Fruit fly (Drosophila melanogaster) whole organism, embryonic: ENCODE data around the gene TwdlE.

Experiments
- Asciz ChIP-seq: fragments of 200-800 bp; sonication (Bioruptor generic); optimal IDR thresholded peaks from 2 replicates; lab custom pipeline; 2017; ENCODE audit warnings: missing biosample characterization, mild to moderate bottlenecking, missing genetic modification characterization, missing genetic modification reagents
- CG10366 ChIP-seq: fragments of 200-800 bp; sonication (Bioruptor generic); IDR thresholded peaks from 2 replicates; pipeline ENCODE4 v1.3.6; 2022; ENCODE audit warnings: missing biosample characterization, missing genetic modification characterization
- CG10654 ChIP-seq: fragments of 200-800 bp; sonication (Bioruptor generic); optimal IDR thresholded peaks from 2 replicates; lab custom pipeline; 2016; ENCODE audit warnings: missing biosample characterization, missing genetic modification characterization
- CG11247 ChIP-seq: fragments of 200-800 bp; sonication (Bioruptor generic); IDR thresholded peaks from 2 replicates; pipeline ENCODE4 v1.3.6; 2022; ENCODE audit warnings: missing biosample characterization, missing genetic modification characterization
- CG12236 ChIP-seq: fragments of 200-800 bp; sonication (Bioruptor generic); optimal IDR thresholded peaks from 2 replicates; lab custom pipeline; 2016; ENCODE audit warnings: missing biosample characterization, missing genetic modification characterization
- CG12299 ChIP-seq: fragments of 200-800 bp; sonication (Bioruptor generic); optimal IDR thresholded peaks from 2 replicates; lab custom pipeline; 2018; ENCODE audit warnings: missing biosample characterization, mild to moderate bottlenecking, missing genetic modification characterization
- CG1529 ChIP-seq: fragments of 200-800 bp; sonication (Bioruptor generic); optimal IDR thresholded peaks from 3 replicates; lab custom pipeline; 2018; ENCODE audit warnings: missing biosample characterization, missing genetic modification characterization
- CG17829 ChIP-seq: fragments of 200-800 bp; optimal IDR thresholded peaks from 2 replicates; lab custom pipeline; 2019; ENCODE audit warnings: missing biosample characterization, mild to moderate bottlenecking, missing genetic modification characterization, moderate library complexity
- CG2129 ChIP-seq: fragments of 200-800 bp; sonication (Bioruptor generic); IDR thresholded peaks from 2 replicates; pipeline ENCODE4 v1.3.6; 2022; ENCODE audit warnings: missing biosample characterization, missing genetic modification characterization; ENCODE audit not compliant: partially characterized antibody
- CG4328 ChIP-seq: fragments of 200-800 bp; sonication (Bioruptor generic); optimal IDR thresholded peaks from 3 replicates; lab custom pipeline; 2017; ENCODE audit warnings: missing biosample characterization, missing genetic modification reagents, missing genetic modification characterization
- CG4360 ChIP-seq: fragments of 200-800 bp; sonication (Bioruptor generic); IDR thresholded peaks from 2 replicates; pipeline ENCODE4 v1.3.6; 2022; ENCODE audit warnings: missing biosample characterization, missing genetic modification characterization
- CG7372 ChIP-seq: fragments of 200-800 bp; sonication (Bioruptor generic); IDR thresholded peaks from 2 replicates; pipeline ENCODE4 v1.3.6; 2022; ENCODE audit warnings: missing biosample characterization, missing genetic modification characterization
- CTCF ChIP-seq: fragments of 200-800 bp; sonication (Bioruptor generic); optimal IDR thresholded peaks from 2 replicates; lab custom pipeline; 2017; ENCODE audit warnings: missing biosample characterization, mild to moderate bottlenecking, missing genetic modification characterization, moderate library complexity
- Camta ChIP-seq: fragments of 200-800 bp; sonication (Bioruptor generic); optimal IDR thresholded peaks from 2 replicates; lab custom pipeline; 2016; ENCODE audit warnings: missing biosample characterization, missing genetic modification characterization
- Dip3 ChIP-seq: fragments of 200-800 bp; sonication (Bioruptor generic); optimal IDR thresholded peaks from 3 replicates; lab custom pipeline; 2016; ENCODE audit warnings: missing biosample characterization, missing genetic modification characterization
- Eip74EF ChIP-seq, 2 experiments: fragments of 200-800 bp in 1 of 2; fragments of >200 bp in 1 of 2; sonication (Bioruptor generic) in 1 of 2; optimal IDR thresholded peaks; 2 replicates each; lab custom pipeline; 2017 to 2019; ENCODE audit warnings: missing biosample characterization in 2 of 2, missing genetic modification characterization in 2 of 2, mild to moderate bottlenecking in 1 of 2, moderate library complexity in 1 of 2
- Fer1 ChIP-seq: fragments of 200-800 bp; sonication (Bioruptor generic); optimal IDR thresholded peaks from 2 replicates; lab custom pipeline; 2017; ENCODE audit warnings: missing biosample characterization, mild to moderate bottlenecking, missing genetic modification characterization
- Fer2 ChIP-seq: fragments of 200-800 bp; sonication (Bioruptor generic); optimal IDR thresholded peaks from 2 replicates; lab custom pipeline; 2018; ENCODE audit warnings: missing biosample characterization, mild to moderate bottlenecking, missing genetic modification characterization, moderate library complexity
- HLHmδ ChIP-seq: fragments of 200-800 bp; sonication (Bioruptor generic); optimal IDR thresholded peaks from 2 replicates; lab custom pipeline; 2018; ENCODE audit warnings: missing biosample characterization, mild to moderate bottlenecking, missing genetic modification characterization, moderate library complexity
- Hand ChIP-seq: fragments of 200-800 bp; sonication (Bioruptor generic); optimal IDR thresholded peaks from 2 replicates; lab custom pipeline; 2017; ENCODE audit warnings: mild to moderate bottlenecking, missing biosample characterization, missing genetic modification reagents, missing genetic modification characterization
- NC2α ChIP-seq: fragments of 200-800 bp; sonication (Bioruptor generic); optimal IDR thresholded peaks from 2 replicates; lab custom pipeline; 2016; ENCODE audit warnings: missing biosample characterization, missing genetic modification characterization
- Ravus ChIP-seq: fragments of 200-800 bp; sonication (Bioruptor generic); IDR thresholded peaks from 2 replicates; pipeline ENCODE4 v1.3.6; 2022; ENCODE audit warnings: missing biosample characterization, missing genetic modification characterization
- Spps ChIP-seq: fragments of 200-800 bp; sonication (Bioruptor generic); optimal IDR thresholded peaks from 2 replicates; lab custom pipeline; 2018; ENCODE audit warnings: missing biosample characterization, mild to moderate bottlenecking, missing genetic modification characterization
- Stat92E ChIP-seq, 3 experiments: fragments of >200 bp in 2 of 3; fragments of 200-800 bp in 1 of 3; sonication (Bioruptor generic) in 1 of 3; optimal IDR thresholded peaks; 2 replicates each; lab custom pipeline; 2017 to 2019; ENCODE audit warnings: missing biosample characterization in 3 of 3, missing genetic modification characterization in 3 of 3, mild to moderate bottlenecking in 1 of 3, moderate library complexity in 1 of 3
- Xrp1 ChIP-seq: fragments of 200-800 bp; sonication (Bioruptor generic); IDR thresholded peaks from 2 replicates; pipeline ENCODE4 v1.3.6; 2022; ENCODE audit warnings: missing biosample characterization, missing genetic modification characterization
- ab ChIP-seq: fragments of 200-800 bp; sonication (Bioruptor generic); optimal IDR thresholded peaks from 2 replicates; lab custom pipeline; 2016; ENCODE audit warnings: missing biosample characterization, missing genetic modification characterization
- amos ChIP-seq: fragments of 200-800 bp; sonication (Bioruptor generic); IDR thresholded peaks from 2 replicates; pipeline ENCODE4 v1.3.6; 2022; ENCODE audit warnings: missing biosample characterization, missing genetic modification characterization; ENCODE audit not compliant: partially characterized antibody
- chif ChIP-seq, 2 experiments: fragments of 200-800 bp; sonication (Bioruptor generic); optimal IDR thresholded peaks; 3 replicates each; lab custom pipeline; 2016; ENCODE audit warnings: missing biosample characterization in 2 of 2, missing genetic modification characterization in 2 of 2
- dmrt99B ChIP-seq: fragments of 200-800 bp; sonication (Bioruptor generic); optimal IDR thresholded peaks from 2 replicates; lab custom pipeline; 2018; ENCODE audit warnings: missing biosample characterization, mild to moderate bottlenecking, missing genetic modification characterization, moderate library complexity
- eve ChIP-seq, 2 experiments: fragments of >200 bp; optimal IDR thresholded peaks; 2 replicates each; lab custom pipeline; 2017; ENCODE audit warnings: missing biosample characterization in 2 of 2, missing genetic modification characterization in 2 of 2
- exex ChIP-seq: fragments of 200-800 bp; sonication (Bioruptor generic); optimal IDR thresholded peaks from 4 replicates; lab custom pipeline; 2018; ENCODE audit warnings: missing biosample characterization, mild to moderate bottlenecking, missing genetic modification characterization, moderate library complexity
- fd64A ChIP-seq: fragments of 200-800 bp; sonication (Bioruptor generic); optimal IDR thresholded peaks from 3 replicates; lab custom pipeline; 2018; ENCODE audit warnings: missing biosample characterization, mild to moderate bottlenecking, missing genetic modification characterization
- grau ChIP-seq: fragments of 200-800 bp; optimal IDR thresholded peaks from 3 replicates; lab custom pipeline; 2019; ENCODE audit warnings: missing biosample characterization, mild to moderate bottlenecking, missing genetic modification characterization, moderate library complexity
- hkb ChIP-seq, 2 experiments: fragments of 200-800 bp in 1 of 2; fragments of >200 bp in 1 of 2; sonication (Bioruptor generic) in 1 of 2; IDR thresholded peaks in 1 of 2; optimal IDR thresholded peaks in 1 of 2; 2 replicates each; pipeline versions ENCODE4 v1.3.6 to Lab custom; 2017 to 2022; ENCODE audit warnings: missing biosample characterization in 1 of 2, missing genetic modification characterization in 1 of 2
- insv ChIP-seq, 2 experiments: fragments of 200-800 bp; sonication (Bioruptor generic); optimal IDR thresholded peaks; 3 replicates each; lab custom pipeline; 2016 to 2018; ENCODE audit warnings: missing biosample characterization in 2 of 2, missing genetic modification characterization in 2 of 2
- kah ChIP-seq: fragments of 200-800 bp; sonication (Bioruptor generic); optimal IDR thresholded peaks from 2 replicates; lab custom pipeline; 2018; ENCODE audit warnings: missing biosample characterization, mild to moderate bottlenecking, missing genetic modification characterization
- ken ChIP-seq: fragments of 200-800 bp; sonication (Bioruptor generic); IDR thresholded peaks from 3 replicates; pipeline ENCODE4 v1.3.6; 2022; ENCODE audit warnings: missing biosample characterization, missing genetic modification characterization
- nom ChIP-seq: fragments of 200-800 bp; sonication (Bioruptor generic); optimal IDR thresholded peaks from 2 replicates; lab custom pipeline; 2017; ENCODE audit warnings: missing biosample characterization, missing genetic modification characterization, mild to moderate bottlenecking, moderate library complexity, missing genetic modification reagents
- pb ChIP-seq: fragments of 200-800 bp; sonication (Bioruptor generic); optimal IDR thresholded peaks from 3 replicates; lab custom pipeline; 2016; ENCODE audit warnings: missing biosample characterization, missing genetic modification characterization
- pita ChIP-seq: fragments of 200-800 bp; sonication (Bioruptor generic); optimal IDR thresholded peaks from 2 replicates; lab custom pipeline; 2017; ENCODE audit warnings: missing biosample characterization, mild to moderate bottlenecking, missing genetic modification characterization
- so ChIP-seq: fragments of 200-800 bp; sonication (Bioruptor generic); IDR thresholded peaks from 3 replicates; pipeline ENCODE4 v1.3.6; 2022; ENCODE audit warnings: missing biosample characterization, missing genetic modification characterization
- sqz ChIP-seq: fragments of 200-800 bp; sonication (Bioruptor generic); optimal IDR thresholded peaks from 3 replicates; lab custom pipeline; 2018; ENCODE audit warnings: missing biosample characterization, mild to moderate bottlenecking, missing genetic modification characterization
- stc ChIP-seq: fragments of 200-800 bp; sonication (Bioruptor generic); IDR thresholded peaks from 2 replicates; pipeline ENCODE4 v1.3.6; 2022; ENCODE audit warnings: missing biosample characterization, missing genetic modification characterization
- stwl ChIP-seq: fragments of 200-800 bp; sonication (Bioruptor generic); optimal IDR thresholded peaks from 3 replicates; lab custom pipeline; 2018; ENCODE audit warnings: missing biosample characterization, mild to moderate bottlenecking, missing genetic modification characterization, moderate library complexity
- tin ChIP-seq: fragments of 200-800 bp; sonication (Bioruptor generic); optimal IDR thresholded peaks from 3 replicates; lab custom pipeline; 2016; ENCODE audit warnings: missing biosample characterization, missing genetic modification characterization
- toy ChIP-seq: fragments of 200-800 bp; sonication (Bioruptor generic); IDR thresholded peaks from 2 replicates; pipeline ENCODE4 v1.3.6; 2022; ENCODE audit warnings: missing biosample characterization, missing genetic modification characterization
- twi ChIP-seq: fragments of 200-800 bp; optimal IDR thresholded peaks from 2 replicates; lab custom pipeline; 2019; ENCODE audit warnings: missing biosample characterization, mild to moderate bottlenecking, missing genetic modification characterization, moderate library complexity
- tx ChIP-seq: fragments of 200-800 bp; sonication (Bioruptor generic); optimal IDR thresholded peaks from 2 replicates; lab custom pipeline; 2016; ENCODE audit warnings: missing biosample characterization, missing genetic modification characterization
- wek ChIP-seq: fragments of 200-800 bp; sonication (Bioruptor generic); optimal IDR thresholded peaks from 3 replicates; lab custom pipeline; 2018; ENCODE audit warnings: missing biosample characterization, mild to moderate bottlenecking, missing genetic modification characterization, moderate library complexity

TwdlE gene

dm6 chr2L:7808886-7809698, 51.5 kb downstream of the TwdlE start (continued):
- TF ChIP-seq Dip3, result no peak
- TF ChIP-seq CG12236, result no peak
- peak in 1 of 2 experiments; percentile 78 for TF ChIP-seq eve (GFP tag; optimal IDR thresholded peaks at IDR 0.05; lab: Kevin White, UChicago)
- no peak for TF ChIP-seq ken (GFP tag; lab: Robert Waterston, UW)
- TF ChIP-seq CG10654 (GFP tag; lab: Kevin White, UChicago), result no peak
- no peak for TF ChIP-seq amos (GFP tag; lab: Robert Waterston, UW)
- TF ChIP-seq Eip74EF (GFP tag; optimal IDR thresholded peaks at IDR 0.05; lab: Kevin White, UChicago), result no peak
- TF ChIP-seq insv (GFP tag; optimal IDR thresholded peaks at IDR 0.05; lab: Kevin White, UChicago), result peak in 1 of 2 experiments; percentile 60
- TF ChIP-seq CG2129, result no peak
- no peak for TF ChIP-seq chif (GFP tag; optimal IDR thresholded peaks at IDR 0.05; lab: Kevin White, UChicago)
- peak; percentile 94 for TF ChIP-seq sqz (GFP tag; lab: Kevin White, UChicago)
- TF ChIP-seq Ravus (GFP tag; lab: Robert Waterston, UW), result no peak
- peak; percentile 9; the same call in 1 of the 2 replicates for TF ChIP-seq stc (GFP tag; lab: Robert Waterston, UW)
- TF ChIP-seq CG4328, result peak; percentile 37
- TF ChIP-seq twi (tag; lab: Kevin White, UChicago), result peak; percentile 21
- TF ChIP-seq Camta (GFP tag; lab: Kevin White, UChicago), result no peak
- TF ChIP-seq CG12299, result no peak
- no peak for TF ChIP-seq ab
- peak; percentile 49 for TF ChIP-seq exex (tag; lab: Kevin White, UChicago)
- no peak for TF ChIP-seq pita
- TF ChIP-seq hkb (optimal IDR thresholded peaks at IDR 0.05; lab: Kevin White, UChicago), result no peak
- TF ChIP-seq hkb (GFP tag; IDR thresholded peaks at IDR 0.05; lab: Robert Waterston, UW), result no peak
- TF ChIP-seq CG11247, result no peak
- TF ChIP-seq tin (GFP tag; lab: Kevin White, UChicago), result no peak
- no peak for TF ChIP-seq Spps
- no peak for TF ChIP-seq CG17829 (tag; lab: Kevin White, UChicago)
- no peak for TF ChIP-seq CG4360 (GFP tag; lab: Robert Waterston, UW)
- no peak for TF ChIP-seq toy
- no peak for TF ChIP-seq wek (GFP tag; lab: Kevin White, UChicago)
- TF ChIP-seq dmrt99B (tag; lab: Kevin White, UChicago), result no peak
- TF ChIP-seq so (GFP tag; lab: Robert Waterston, UW), result peak; percentile 21; the same call in 1 of the 3 replicates
- TF ChIP-seq Hand, result no peak
- TF ChIP-seq CG1529 (GFP tag; lab: Kevin White, UChicago), result no peak
- no peak for TF ChIP-seq Fer1 (GFP tag; lab: Kevin White, UChicago)
- TF ChIP-seq Xrp1 (GFP tag; lab: Robert Waterston, UW), result no peak
- TF ChIP-seq kah, result no peak
- TF ChIP-seq CTCF (GFP tag; lab: Kevin White, UChicago), result peak; percentile 89
- no peak for TF ChIP-seq NC2α (GFP tag; lab: Kevin White, UChicago)
- no peak for TF ChIP-seq grau (tag; lab: Kevin White, UChicago)
- no peak for TF ChIP-seq fd64A (GFP tag; lab: Kevin White, UChicago)
- no peak for TF ChIP-seq nom
- no peak for TF ChIP-seq stwl (tag; lab: Kevin White, UChicago)
- no peak for TF ChIP-seq Stat92E (GFP tag; optimal IDR thresholded peaks at IDR 0.05; lab: Kevin White, UChicago)
- TF ChIP-seq Fer2, result no peak
- TF ChIP-seq HLHmδ (GFP tag; lab: Kevin White, UChicago), result no peak
- TF ChIP-seq CG7372, result no peak
- no peak for TF ChIP-seq Asciz (GFP tag; lab: Kevin White, UChicago)
- TF ChIP-seq pb (GFP tag; lab: Kevin White, UChicago), result no peak
- no peak for TF ChIP-seq tx
- TF ChIP-seq CG10366 (GFP tag; lab: Robert Waterston, UW), result no peak
